Fruit fly (Drosophila melanogaster): ENCODE data around the gene Noc1.
A peak's percentile ranks its signal among the peaks of the same experiment; 100 is the strongest.

The Noc1 gene

dm6 chr3L:11107432-11107831 is 32.9 kb downstream of the Noc1 start, which contains the start of gene CG32073 (continued):
- TF ChIP-seq Sox100B (GFP tag; optimal IDR thresholded peaks at IDR 0.05), result peak; percentile 66
- peak; percentile 40; the same call in 1 of the 2 replicates for TF ChIP-seq sob (GFP tag; IDR thresholded peaks at IDR 0.05)
- peak; percentile 42 for TF ChIP-seq CG5180 (GFP tag; optimal IDR thresholded peaks at IDR 0.05)
- 0 out of 3 replicates have a peak, but pooled peaks have one; percentile 20 for TF ChIP-seq CG11695 (GFP tag; IDR thresholded peaks at IDR 0.05)
- TF ChIP-seq prd (optimal IDR thresholded peaks at IDR 0.05), result no peak
- no peak for TF ChIP-seq prd (GFP tag; IDR thresholded peaks at IDR 0.05)
- peak; percentile 23 for TF ChIP-seq CG1603 (tag; optimal IDR thresholded peaks at IDR 0.05)
- TF ChIP-seq CG18764 (GFP tag; optimal IDR thresholded peaks at IDR 0.05), result peak; percentile 75
- peak; percentile 33 for TF ChIP-seq CG6254 (GFP tag; optimal IDR thresholded peaks at IDR 0.05)
- peak; percentile 29 for TF ChIP-seq CG2875 (GFP tag; optimal IDR thresholded peaks at IDR 0.05)
- TF ChIP-seq Vsx1 (GFP tag; optimal IDR thresholded peaks at IDR 0.05), result peak; percentile 67
- peak; percentile 23 for TF ChIP-seq gcm (GFP tag; optimal IDR thresholded peaks at IDR 0.05)
- TF ChIP-seq CG13624 (GFP tag; optimal IDR thresholded peaks at IDR 0.05), result no peak
- TF ChIP-seq CG4424 (GFP tag; optimal IDR thresholded peaks at IDR 0.05), result peak; percentile 40
- TF ChIP-seq oc (tag; optimal IDR thresholded peaks at IDR 0.05), result no peak
- peak; percentile 49 for TF ChIP-seq unpg (GFP tag; optimal IDR thresholded peaks at IDR 0.05)
- peak; percentile 26 for TF ChIP-seq CG3407 (GFP tag; optimal IDR thresholded peaks at IDR 0.05)
- TF ChIP-seq CG1602 (GFP tag; optimal IDR thresholded peaks at IDR 0.05), result no peak
- no peak for TF ChIP-seq CG4282 (GFP tag; optimal IDR thresholded peaks at IDR 0.05)
- TF ChIP-seq D19A (tag; optimal IDR thresholded peaks at IDR 0.05), result peak; percentile 48
- TF ChIP-seq CG2712 (tag; optimal IDR thresholded peaks at IDR 0.05), result peak; percentile 44
- no peak for TF ChIP-seq Dp (GFP tag; optimal IDR thresholded peaks at IDR 0.05)
- peak; percentile 56 for TF ChIP-seq Fer1 (GFP tag; optimal IDR thresholded peaks at IDR 0.05)
- TF ChIP-seq pum (GFP tag; optimal IDR thresholded peaks at IDR 0.05), result no peak
- TF ChIP-seq Asciz (GFP tag; optimal IDR thresholded peaks at IDR 0.05), result peak; percentile 23
- peak; percentile 29 for TF ChIP-seq Sry-δ (GFP tag; optimal IDR thresholded peaks at IDR 0.05)
- TF ChIP-seq HHEX (GFP tag; optimal IDR thresholded peaks at IDR 0.05), result peak; percentile 51
- peak; percentile 55 for TF ChIP-seq CG13296 (GFP tag; optimal IDR thresholded peaks at IDR 0.05)
- peak; percentile 17 for TF ChIP-seq Dek (tag; optimal IDR thresholded peaks at IDR 0.05)
- 0 out of 2 replicates have a peak, but pooled peaks have one; percentile 16 for TF ChIP-seq Awh (GFP tag; IDR thresholded peaks at IDR 0.05)
- peak; percentile 43 for TF ChIP-seq CG18262 (tag; optimal IDR thresholded peaks at IDR 0.05)
- TF ChIP-seq org-1 (GFP tag; optimal IDR thresholded peaks at IDR 0.05), result peak; percentile 1
- no peak for TF ChIP-seq Gsc (GFP tag; IDR thresholded peaks at IDR 0.05)

- TF ChIP-seq da (GFP tag; optimal IDR thresholded peaks at IDR 0.05) (no peak), dimm (GFP tag; IDR thresholded peaks at IDR 0.05) (no peak), Lim3 (GFP tag; IDR thresholded peaks at IDR 0.05) (no peak), Fer1 (GFP tag; optimal IDR thresholded peaks at IDR 0.05) (no peak), HHEX (GFP tag; optimal IDR thresholded peaks at IDR 0.05) (no peak), CG3847 (GFP tag; IDR thresholded peaks at IDR 0.05) (no peak), dmrt11E (tag; optimal IDR thresholded peaks at IDR 0.05) (no peak), Nf-YB (GFP tag; optimal IDR thresholded peaks at IDR 0.05) (no peak), CG14860 (GFP tag; IDR thresholded peaks at IDR 0.05; ENCODE audit: partially characterized antibody) (no peak), danr (GFP tag; IDR thresholded peaks at IDR 0.05) (no peak), D19B (GFP tag; optimal IDR thresholded peaks at IDR 0.05) (no peak)
Observed at dm6 chr3L:11107935-11108334, 33.4 kb downstream of the Noc1 start, which contains the start of gene CG12522. Gene CG12522 (plus strand): TSS chr3L:11108235.
